Worm (Caenorhabditis elegans) whole organism, L4/young adult: ENCODE data around the gene mob-1.

ENCODE experiments used
- W03F9.2 ChIP-seq: fragments of 150-350 bp; optimal IDR thresholded peaks from 2 replicates; lab custom pipeline; 2014; ENCODE audit warnings: missing biosample characterization, missing genetic modification characterization
- dao-5 ChIP-seq: sonication (generic microtip); optimal IDR thresholded peaks from 2 replicates; lab custom pipeline; 2016; ENCODE audit warnings: missing genotype, missing genetic modification characterization, moderate library complexity, missing compliant biosample characterization

DNA sequence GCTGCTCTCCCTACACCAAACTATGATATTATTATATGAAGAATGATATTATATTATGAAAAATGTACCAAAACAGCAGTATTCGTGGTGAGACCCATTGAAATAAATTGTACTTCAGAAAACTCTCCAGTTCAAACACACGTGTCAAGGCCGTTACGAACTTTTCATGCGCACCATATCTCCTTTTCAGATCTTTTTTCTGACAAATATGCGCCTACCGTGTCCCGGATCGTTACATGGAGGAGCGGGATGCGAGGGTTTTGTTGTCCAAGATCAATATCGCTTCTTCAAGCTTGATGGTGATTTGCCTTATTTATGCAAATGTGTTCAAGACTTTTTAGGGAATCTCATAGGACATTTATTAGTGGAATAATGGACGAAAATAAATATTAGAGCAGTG, 43.3 kb downstream of the mob-1 start:
- TF ChIP-seq W03F9.2 (no peak), dao-5 (no peak)
